Worm (Caenorhabditis elegans): Measurements from ENCODE around the gene F44E5.4.
A peak's percentile ranks its signal among the peaks of the same experiment; 100 is the strongest.

F44E5.4 gene

DNA sequence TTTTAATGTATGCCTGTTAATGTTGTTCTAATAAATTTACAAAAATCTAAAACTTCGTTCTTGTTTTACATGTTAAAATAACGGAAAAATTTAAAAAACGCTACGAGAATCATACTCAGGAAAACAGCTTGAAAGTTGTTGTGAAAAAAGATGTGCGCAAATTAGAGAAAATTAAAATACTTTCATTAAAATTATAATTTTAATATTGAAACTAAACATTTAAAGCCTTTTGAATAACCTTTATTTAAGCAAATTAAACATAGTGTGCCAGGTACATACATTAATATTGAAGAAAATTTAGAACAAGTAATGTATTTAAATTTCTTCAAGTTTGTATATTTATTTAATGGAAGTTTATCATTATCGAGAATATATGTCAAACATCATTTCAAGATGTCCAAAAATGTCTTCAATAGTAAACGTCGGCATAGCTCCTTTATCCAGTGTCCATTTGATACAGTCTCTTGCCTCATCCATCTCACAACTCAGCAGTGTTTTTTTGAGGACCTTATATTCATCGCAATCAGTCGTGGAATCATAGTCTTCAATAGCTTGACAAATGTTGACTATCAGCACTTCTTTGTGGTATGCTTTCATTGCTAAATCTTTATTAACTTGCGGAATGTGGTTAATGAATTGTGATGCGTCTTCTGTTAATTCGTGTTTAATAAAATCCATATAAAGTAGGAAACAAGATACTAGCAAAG is 2.8 kb upstream of the F44E5.4 start (continued):
- TF ChIP-seq alr-1 (tag; optimal IDR thresholded peaks at IDR 0.05; ENCODE audit: borderline replicate concordance) (no peak), unc-130 (tag; optimal IDR thresholded peaks at IDR 0.05) (no peak), blmp-1 (tag; optimal IDR thresholded peaks at IDR 0.05) (no peak), ceh-82 (tag; optimal IDR thresholded peaks at IDR 0.05) (no peak), F16B12.6 (tag; optimal IDR thresholded peaks at IDR 0.05) (peak; percentile 10), pag-3 (tag; optimal IDR thresholded peaks at IDR 0.05; ENCODE audit: borderline replicate concordance, insufficient read depth) (no peak), hlh-17 (GFP tag; optimal IDR thresholded peaks at IDR 0.05; ENCODE audit: borderline replicate concordance) (no peak), unc-86 (tag; optimal IDR thresholded peaks at IDR 0.05) (peak; percentile 21), jun-1 (tag; optimal IDR thresholded peaks at IDR 0.05) (no peak), nhr-76 (tag; optimal IDR thresholded peaks at IDR 0.05) (no peak), efl-3 (GFP tag; optimal IDR thresholded peaks at IDR 0.05) (no peak), tbx-2 (tag; optimal IDR thresholded peaks at IDR 0.05) (no peak), fos-1 (tag; optimal IDR thresholded peaks at IDR 0.05) (no peak), sptf-1 (tag; optimal IDR thresholded peaks at IDR 0.05) (no peak)

DNA sequence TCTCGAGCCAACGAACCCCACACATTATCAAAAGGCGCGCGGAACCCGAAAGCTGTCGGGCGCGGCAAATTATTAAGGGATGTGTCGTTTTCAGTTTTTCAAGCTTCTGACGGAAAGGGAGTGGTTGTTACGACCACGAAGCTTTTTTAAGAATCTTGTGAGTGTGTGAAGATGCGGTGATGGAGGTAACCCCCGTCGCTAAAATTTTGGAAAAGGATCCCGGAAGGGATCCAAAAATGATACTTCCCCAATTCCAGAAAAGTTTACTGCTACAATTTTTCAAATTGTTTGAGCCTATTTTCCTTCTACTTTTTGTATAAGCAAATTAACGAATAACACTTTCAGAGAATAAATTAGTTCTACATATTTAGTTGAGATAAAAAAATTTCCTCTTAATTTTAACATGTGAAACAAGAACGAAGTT is 2.4 kb downstream of the F44E5.4 start:
- TF ChIP-seq xbp-1 (tag; optimal IDR thresholded peaks at IDR 0.05) = peak; percentile 14
- no peak for TF ChIP-seq C04F5.9 (tag; optimal IDR thresholded peaks at IDR 0.05)
- TF ChIP-seq mab-9 (GFP tag; IDR thresholded peaks at IDR 0.05) = peak; percentile 84
- no peak for TF ChIP-seq efl-3 (GFP tag; optimal IDR thresholded peaks at IDR 0.05)
- no peak for TF ChIP-seq unc-98 (GFP tag; IDR thresholded peaks at IDR 0.05)
- TF ChIP-seq elt-3 (tag; optimal IDR thresholded peaks at IDR 0.05) = peak in 1 of 6 experiments; percentile 73
- no peak for TF ChIP-seq jun-1 (tag; optimal IDR thresholded peaks at IDR 0.05)
- TF ChIP-seq egl-13 (tag; optimal IDR thresholded peaks at IDR 0.05) = peak; percentile 47
- peak; percentile 55 for TF ChIP-seq snpc-4 (tag; optimal IDR thresholded peaks at IDR 0.05)
- TF ChIP-seq efl-1 (optimal IDR thresholded peaks at IDR 0.05) = no peak
- peak in 1 of 2 experiments; percentile 20 for TF ChIP-seq efl-1 (GFP tag; optimal IDR thresholded peaks at IDR 0.05 in 1 of 2)
- peak; percentile 31 to 47 for TF ChIP-seq lin-35 (GFP tag; optimal IDR thresholded peaks at IDR 0.05)
- peak; percentile 81 for TF ChIP-seq nhr-71 (tag; optimal IDR thresholded peaks at IDR 0.05)
- peak; percentile 44 for TF ChIP-seq nhr-20 (tag; optimal IDR thresholded peaks at IDR 0.05)
- TF ChIP-seq skn-1 (tag; optimal IDR thresholded peaks at IDR 0.05) = peak; percentile 91
- TF ChIP-seq ztf-11 (tag; optimal IDR thresholded peaks at IDR 0.05) = peak in 1 of 2 experiments; percentile 26
- peak; percentile 10 for TF ChIP-seq nhr-47 (tag; optimal IDR thresholded peaks at IDR 0.05)
- no peak for TF ChIP-seq ceh-90 (tag; optimal IDR thresholded peaks at IDR 0.05)
- TF ChIP-seq ces-1 (GFP tag; optimal IDR thresholded peaks at IDR 0.05) = no peak
- peak; percentile 35 for TF ChIP-seq swsn-7 (tag; optimal IDR thresholded peaks at IDR 0.05)
- peak; percentile 3 for TF ChIP-seq nhr-90 (tag; optimal IDR thresholded peaks at IDR 0.05; ENCODE audit: poor library complexity)
- TF ChIP-seq fkh-8 (tag; optimal IDR thresholded peaks at IDR 0.05) = peak; percentile 82
- peak; percentile 40 for TF ChIP-seq nhr-19 (GFP tag; conservative IDR thresholded peaks at IDR 0.05)
- TF ChIP-seq nhr-85 (tag) = peak; percentile 77
- peak in 1 of 2 experiments; percentile 4 for TF ChIP-seq mdl-1 (tag; optimal IDR thresholded peaks at IDR 0.05)
- TF ChIP-seq rnt-1 (tag; optimal IDR thresholded peaks at IDR 0.05) = peak; percentile 40
- TF ChIP-seq snu-23 (GFP tag; optimal IDR thresholded peaks at IDR 0.05) = peak; percentile 66
- peak; percentile 81 for TF ChIP-seq ztf-4 (tag; optimal IDR thresholded peaks at IDR 0.05)
- TF ChIP-seq lin-13 (GFP tag; optimal IDR thresholded peaks at IDR 0.05) = peak; percentile 28
- peak in 2 of 3 experiments; percentile 39 to 58 for TF ChIP-seq dpl-1 (GFP tag; optimal IDR thresholded peaks at IDR 0.05)
- TF ChIP-seq lir-3 (tag; optimal IDR thresholded peaks at IDR 0.05; ENCODE audit: poor library complexity) = no peak
- peak; percentile 98 for TF ChIP-seq mep-1 (tag; optimal IDR thresholded peaks at IDR 0.05)
- peak; percentile 100 for TF ChIP-seq aly-2 (tag; optimal IDR thresholded peaks at IDR 0.05)
- TF ChIP-seq tlp-1 (tag; optimal IDR thresholded peaks at IDR 0.05) = no peak
- no peak for TF ChIP-seq hpl-2 (GFP tag; optimal IDR thresholded peaks at IDR 0.05)
- peak; percentile 50 for TF ChIP-seq unc-86 (tag; optimal IDR thresholded peaks at IDR 0.05)
- peak; percentile 33 for TF ChIP-seq dsc-1 (tag; optimal IDR thresholded peaks at IDR 0.05)
- peak in 1 of 2 experiments; percentile 86 for TF ChIP-seq lsy-2 (tag; optimal IDR thresholded peaks at IDR 0.05)
- no peak for TF ChIP-seq ceh-8 (GFP tag; optimal IDR thresholded peaks at IDR 0.05)
